Fruit fly (Drosophila melanogaster): ENCODE results near the gene TwdlE.

dm6 chr2L:7808886-7809698 lies 51.5 kb downstream of the TwdlE start:
- TF ChIP-seq ttk (optimal IDR thresholded peaks at IDR 0.05) = no peak
- TF ChIP-seq h (optimal IDR thresholded peaks at IDR 0.05) = no peak

Measured in Kc167 (cell line).